Fruit fly (Drosophila melanogaster): ENCODE results near the gene Atg3.

Atg3 gene

dm6 chr3L:18791232-18792008 is 42.9 kb downstream of the Atg3 start (continued):
- TF ChIP-seq CG17186 (GFP tag; optimal IDR thresholded peaks at IDR 0.05) (no peak), eve (GFP tag; optimal IDR thresholded peaks at IDR 0.05) (no peak), Gug (GFP tag; IDR thresholded peaks at IDR 0.05) (peak; percentile 33; the same call in 1 of the 4 replicates), HmgZ (tag; optimal IDR thresholded peaks at IDR 0.05) (no peak), H2.0 (GFP tag; IDR thresholded peaks at IDR 0.05) (0 out of 2 replicates have a peak, but pooled peaks have one; percentile 4), CG14667 (GFP tag; IDR thresholded peaks at IDR 0.05) (no peak), Dp (GFP tag; optimal IDR thresholded peaks at IDR 0.05) (no peak), E2f2 (GFP tag; IDR thresholded peaks at IDR 0.05) (0 out of 2 replicates have a peak, but pooled peaks have one; percentile 7), unpg (GFP tag; optimal IDR thresholded peaks at IDR 0.05) (no peak), CG10959 (GFP tag; IDR thresholded peaks at IDR 0.05) (no peak), MESR4 (GFP tag; optimal IDR thresholded peaks at IDR 0.05) (no peak), Pdp1 (GFP tag; optimal IDR thresholded peaks at IDR 0.05) (peak; percentile 1 to 41), Rfx (GFP tag; IDR thresholded peaks at IDR 0.05) (peak; percentile 56), CG14441 (GFP tag; IDR thresholded peaks at IDR 0.05) (peak; percentile 62), ATbp (GFP tag; optimal IDR thresholded peaks at IDR 0.05) (no peak), CG14014 (GFP tag; IDR thresholded peaks at IDR 0.05) (peak; percentile 54; the same call in 1 of the 2 replicates)

- TF ChIP-seq luna (GFP tag; optimal IDR thresholded peaks at IDR 0.05) (no peak), org-1 (GFP tag; optimal IDR thresholded peaks at IDR 0.05) (no peak), CG10321 (GFP tag; IDR thresholded peaks at IDR 0.05) (no peak), Six4 (GFP tag; optimal IDR thresholded peaks at IDR 0.05) (no peak), CTCF (GFP tag; optimal IDR thresholded peaks at IDR 0.05) (no peak), onecut (GFP tag; IDR thresholded peaks at IDR 0.05) (no peak), CG1233 (GFP tag; optimal IDR thresholded peaks at IDR 0.05) (no peak), CG4730 (GFP tag; IDR thresholded peaks at IDR 0.05) (no peak), Oaz (GFP tag; IDR thresholded peaks at IDR 0.05) (no peak), grn (GFP tag; optimal IDR thresholded peaks at IDR 0.05) (peak; percentile 62), CG3065 (GFP tag; optimal IDR thresholded peaks at IDR 0.05) (no peak), GATAe (GFP tag; conservative IDR thresholded peaks at IDR 0.05) (peak; percentile 67; the same call in 1 of the 2 replicates), CG10267 (tag; optimal IDR thresholded peaks at IDR 0.05) (no peak), Dip2 (GFP tag; IDR thresholded peaks at IDR 0.05) (no peak), tap (tag; optimal IDR thresholded peaks at IDR 0.05) (no peak), CG9437 (GFP tag; optimal IDR thresholded peaks at IDR 0.05) (peak; percentile 73), mirr (GFP tag; optimal IDR thresholded peaks at IDR 0.05) (peak; percentile 88), ftz-f1 (GFP tag; optimal IDR thresholded peaks at IDR 0.05) (peak; percentile 9), repo (GFP tag; optimal IDR thresholded peaks at IDR 0.05) (no peak), pfk (GFP tag; optimal IDR thresholded peaks at IDR 0.05) (no peak), CG13624 (GFP tag; optimal IDR thresholded peaks at IDR 0.05) (no peak), ranshi (GFP tag; IDR thresholded peaks at IDR 0.05) (no peak), pho (GFP tag; optimal IDR thresholded peaks at IDR 0.05) (no peak), cg (GFP tag; optimal IDR thresholded peaks at IDR 0.05) (no peak), Sry-β (GFP tag; optimal IDR thresholded peaks at IDR 0.05) (no peak), Eip74EF (GFP tag; optimal IDR thresholded peaks at IDR 0.05) (no peak), CG31365 (tag; optimal IDR thresholded peaks at IDR 0.05) (no peak), Pdp1 (GFP tag; optimal IDR thresholded peaks at IDR 0.05) (peak in 1 of 2 experiments; percentile 91), chm (GFP tag; IDR thresholded peaks at IDR 0.05) (no peak), CG9932 (GFP tag; IDR thresholded peaks at IDR 0.05) (no peak), bcd (GFP tag; optimal IDR thresholded peaks at IDR 0.05) (no peak), pita (GFP tag; optimal IDR thresholded peaks at IDR 0.05) (no peak), CG8281 (tag; optimal IDR thresholded peaks at IDR 0.05) (peak; percentile 15), exex (tag; optimal IDR thresholded peaks at IDR 0.05) (peak; percentile 94), stc (GFP tag; IDR thresholded peaks at IDR 0.05) (no peak), CG7372 (GFP tag; IDR thresholded peaks at IDR 0.05) (peak; percentile 77)
Observed at dm6 chr3L:18792009-18792339, 43.5 kb downstream of the Atg3 start.

All from whole organism, embryonic.